Worm (Caenorhabditis elegans) whole organism, L1 larva: ENCODE data around the gene phf-34.

Source experiments
- C04F5.9 ChIP-seq: sonication (generic microtip); optimal IDR thresholded peaks from 2 replicates; lab custom pipeline; 2016; ENCODE audit warnings: missing genetic modification characterization, missing compliant biosample characterization
- C16A3.4 ChIP-seq: fragments of 150-350 bp; optimal IDR thresholded peaks from 2 replicates; lab custom pipeline; 2014; ENCODE audit warnings: missing biosample characterization, missing genetic modification characterization
- C34B4.2 ChIP-seq: sonication (generic microtip); optimal IDR thresholded peaks from 2 replicates; lab custom pipeline; 2017; ENCODE audit warnings: mild to moderate bottlenecking, missing genetic modification characterization, missing compliant biosample characterization
- F16B12.6 ChIP-seq: fragments of 150-350 bp; optimal IDR thresholded peaks from 2 replicates; lab custom pipeline; 2014; ENCODE audit warnings: missing biosample characterization, missing genetic modification characterization
- Y116A8C.19 ChIP-seq: sonication (generic microtip); optimal IDR thresholded peaks from 2 replicates; lab custom pipeline; 2016; ENCODE audit warnings: missing compliant biosample characterization, missing genetic modification characterization, borderline replicate concordance
- alr-1 ChIP-seq: fragments of 200-800 bp; sonication (Bioruptor generic); optimal IDR thresholded peaks from 2 replicates; lab custom pipeline; 2018; ENCODE audit warnings: borderline replicate concordance, mild to moderate bottlenecking, missing genetic modification characterization, missing compliant biosample characterization
- aly-2 ChIP-seq: fragments of 150-350 bp; optimal IDR thresholded peaks from 2 replicates; lab custom pipeline; 2014; ENCODE audit warnings: missing biosample characterization, missing genetic modification characterization
- ama-1 ChIP-seq: fragments of 150-350 bp; optimal IDR thresholded peaks from 2 replicates; lab custom pipeline; 2014
- blmp-1 ChIP-seq: fragments of 150-350 bp; optimal IDR thresholded peaks from 2 replicates; lab custom pipeline; 2014; ENCODE audit warnings: missing biosample characterization, missing genetic modification characterization
- ceh-8 ChIP-seq: fragments of 200-800 bp; sonication (Bioruptor generic); optimal IDR thresholded peaks from 2 replicates; lab custom pipeline; 2018; ENCODE audit warnings: mild to moderate bottlenecking, missing genetic modification characterization, moderate library complexity, missing compliant biosample characterization
- ceh-88 ChIP-seq: fragments of 200-800 bp; sonication (Bioruptor generic); IDR thresholded peaks from 2 replicates; pipeline ENCODE4 v1.3.6; 2022; ENCODE audit warnings: missing genetic modification characterization, missing compliant biosample characterization
- ceh-90 ChIP-seq: sonication (generic microtip); optimal IDR thresholded peaks from 2 replicates; lab custom pipeline; 2016; ENCODE audit warnings: missing genetic modification characterization, missing compliant biosample characterization
- dpl-1 ChIP-seq, 3 experiments: fragments of 150-350 bp in 2 of 3; sonication (generic microtip) in 1 of 3; optimal IDR thresholded peaks; 2 replicates each; lab custom pipeline; 2014 to 2017; ENCODE audit warnings: missing biosample characterization in 3 of 3, missing genetic modification characterization in 3 of 3, missing genetic modification reagents in 3 of 3
- dsc-1 ChIP-seq: sonication (generic microtip); optimal IDR thresholded peaks from 2 replicates; lab custom pipeline; 2016; ENCODE audit warnings: mild to moderate bottlenecking, missing genetic modification characterization, missing compliant biosample characterization
- efl-1 ChIP-seq, 4 experiments: fragments of 150-350 bp; optimal IDR thresholded peaks in 3 of 4; peaks in 1 of 4; 1 replicate in 1 of 4; 2 replicates in 3 of 4; lab custom pipeline; 2014; ENCODE audit warnings: missing biosample characterization in 2 of 4, missing genetic modification characterization in 2 of 4, missing genetic modification reagents in 2 of 4
- egl-27 ChIP-seq, 2 experiments: fragments of 150-350 bp in 1 of 2; sonication (generic microtip); optimal IDR thresholded peaks; 3 replicates each; lab custom pipeline; 2017 to 2018; ENCODE audit warnings: missing biosample characterization in 2 of 2, missing genetic modification characterization in 2 of 2, missing genetic modification reagents in 2 of 2
- elt-2 ChIP-seq: sonication (generic microtip); optimal IDR thresholded peaks from 2 replicates; lab custom pipeline; 2016; ENCODE audit warnings: missing genetic modification characterization, mild to moderate bottlenecking, inconsistent platforms, missing compliant biosample characterization, missing genetic modification reagents
- elt-3 ChIP-seq, 6 experiments: fragments of 150-350 bp in 1 of 6; sonication (generic microtip); optimal IDR thresholded peaks; 2 replicates each; lab custom pipeline; 2017 to 2018; ENCODE audit warnings: missing biosample characterization in 6 of 6, missing genetic modification characterization in 6 of 6, inconsistent platforms in 1 of 6
- ets-5 ChIP-seq: fragments of 200-800 bp; sonication (Bioruptor generic); IDR thresholded peaks from 2 replicates; pipeline ENCODE4 v1.3.6; 2022; ENCODE audit warnings: missing genetic modification characterization, missing compliant biosample characterization
- fkh-4 ChIP-seq: sonication (generic microtip); optimal IDR thresholded peaks from 2 replicates; lab custom pipeline; 2016; ENCODE audit warnings: missing compliant biosample characterization, missing genetic modification characterization, borderline replicate concordance
- fkh-8 ChIP-seq: sonication (generic microtip); optimal IDR thresholded peaks from 2 replicates; lab custom pipeline; 2016; ENCODE audit warnings: mild to moderate bottlenecking, missing genetic modification characterization, missing compliant biosample characterization
- grh-1 ChIP-seq: fragments of 200-800 bp; sonication (Bioruptor generic); IDR thresholded peaks from 2 replicates; pipeline ENCODE4 v1.3.6; 2022; ENCODE audit warnings: missing genetic modification reagents, missing genetic modification characterization, missing compliant biosample characterization
- hpl-2 ChIP-seq: fragments of 150-350 bp; optimal IDR thresholded peaks from 2 replicates; lab custom pipeline; 2014; ENCODE audit warnings: missing biosample characterization, missing genetic modification reagents, missing genetic modification characterization
- lin-13 ChIP-seq: fragments of 150-350 bp; optimal IDR thresholded peaks from 2 replicates; lab custom pipeline; 2014; ENCODE audit warnings: missing biosample characterization, missing genetic modification reagents, missing genetic modification characterization
- lin-39 ChIP-seq: fragments of 150-350 bp; optimal IDR thresholded peaks from 2 replicates; lab custom pipeline; 2014; ENCODE audit warnings: missing biosample characterization, missing genetic modification reagents, missing genetic modification characterization
- lir-3 ChIP-seq: sonication (generic microtip); optimal IDR thresholded peaks from 2 replicates; lab custom pipeline; 2016; ENCODE audit warnings: mild to moderate bottlenecking, missing genetic modification characterization, moderate library complexity, missing compliant biosample characterization; ENCODE audit not compliant: poor library complexity
- lsy-2 ChIP-seq, 2 experiments: fragments of 150-350 bp; optimal IDR thresholded peaks; 2 replicates each; lab custom pipeline; 2014; ENCODE audit warnings: missing biosample characterization in 2 of 2, missing genetic modification characterization in 2 of 2
- mab-9 ChIP-seq: fragments of 200-800 bp; sonication (Bioruptor generic); IDR thresholded peaks from 2 replicates; pipeline ENCODE4 v1.3.6; 2022; ENCODE audit warnings: missing genetic modification reagents, missing genetic modification characterization, missing compliant biosample characterization
- mep-1 ChIP-seq: fragments of 150-350 bp; optimal IDR thresholded peaks from 2 replicates; lab custom pipeline; 2014; ENCODE audit warnings: missing biosample characterization, missing genetic modification characterization
- nhr-11 ChIP-seq: fragments of 150-350 bp; optimal IDR thresholded peaks from 2 replicates; lab custom pipeline; 2014; ENCODE audit warnings: missing biosample characterization, missing genetic modification characterization
- nhr-19 ChIP-seq: fragments of 200-800 bp; sonication (Bioruptor generic); conservative IDR thresholded peaks from 2 replicates; pipeline ENCODE4 v1.3.6; 2022; ENCODE audit warnings: missing genetic modification characterization, missing compliant biosample characterization
- nhr-237 ChIP-seq: fragments of 150-350 bp; optimal IDR thresholded peaks from 2 replicates; lab custom pipeline; 2014; ENCODE audit warnings: missing biosample characterization, missing genetic modification characterization
- nhr-47 ChIP-seq: sonication (generic microtip); optimal IDR thresholded peaks from 2 replicates; lab custom pipeline; 2016; ENCODE audit warnings: mild to moderate bottlenecking, missing genetic modification characterization, moderate library complexity, missing compliant biosample characterization
- nhr-71 ChIP-seq: sonication (generic microtip); optimal IDR thresholded peaks from 2 replicates; lab custom pipeline; 2016; ENCODE audit warnings: mild to moderate bottlenecking, missing genetic modification characterization, moderate library complexity, missing compliant biosample characterization
- nhr-77 ChIP-seq: fragments of 150-350 bp; optimal IDR thresholded peaks from 2 replicates; lab custom pipeline; 2014; ENCODE audit warnings: missing biosample characterization, missing genetic modification characterization
- nhr-84 ChIP-seq: sonication (generic microtip); optimal IDR thresholded peaks from 2 replicates; lab custom pipeline; 2017; ENCODE audit warnings: missing biosample characterization, missing genetic modification characterization
- nhr-90 ChIP-seq: sonication (generic microtip); optimal IDR thresholded peaks from 2 replicates; lab custom pipeline; 2016; ENCODE audit warnings: mild to moderate bottlenecking, missing genetic modification characterization, missing compliant biosample characterization; ENCODE audit not compliant: poor library complexity
- pax-3 ChIP-seq: fragments of 200-800 bp; sonication (Bioruptor generic); optimal IDR thresholded peaks from 2 replicates; lab custom pipeline; 2018; ENCODE audit warnings: mild to moderate bottlenecking, missing genetic modification characterization, moderate library complexity, missing compliant biosample characterization
- pqm-1 ChIP-seq: sonication (generic microtip); optimal IDR thresholded peaks from 3 replicates; lab custom pipeline; 2017; ENCODE audit warnings: missing biosample characterization, missing genetic modification characterization
- rnt-1 ChIP-seq: sonication (generic microtip); optimal IDR thresholded peaks from 2 replicates; lab custom pipeline; 2016; ENCODE audit warnings: mild to moderate bottlenecking, missing genetic modification characterization, moderate library complexity, missing compliant biosample characterization
- snu-23 ChIP-seq: sonication (generic microtip); optimal IDR thresholded peaks from 2 replicates; lab custom pipeline; 2016; ENCODE audit warnings: missing genetic modification characterization, missing compliant biosample characterization
- sox-4 ChIP-seq: sonication (generic microtip); optimal IDR thresholded peaks from 2 replicates; lab custom pipeline; 2016; ENCODE audit warnings: missing genetic modification characterization, missing compliant biosample characterization
- sptf-1 ChIP-seq: fragments of 150-350 bp; optimal IDR thresholded peaks from 2 replicates; lab custom pipeline; 2014; ENCODE audit warnings: missing biosample characterization, missing genetic modification characterization
- sup-37 ChIP-seq: fragments of 200-800 bp; sonication (Bioruptor generic); optimal IDR thresholded peaks from 2 replicates; lab custom pipeline; 2018; ENCODE audit warnings: mild to moderate bottlenecking, missing genetic modification characterization, missing compliant biosample characterization
- swsn-7 ChIP-seq: sonication (generic microtip); optimal IDR thresholded peaks from 2 replicates; lab custom pipeline; 2016; ENCODE audit warnings: missing genetic modification characterization, missing compliant biosample characterization
- unc-86 ChIP-seq: sonication (generic microtip); optimal IDR thresholded peaks from 2 replicates; lab custom pipeline; 2016; ENCODE audit warnings: missing genetic modification characterization, missing compliant biosample characterization
- unc-98 ChIP-seq: fragments of 200-800 bp; sonication (Bioruptor generic); IDR thresholded peaks from 2 replicates; pipeline ENCODE4 v1.3.6; 2022; ENCODE audit warnings: missing genetic modification characterization, missing compliant biosample characterization
- vab-15 ChIP-seq: sonication (generic microtip); optimal IDR thresholded peaks from 2 replicates; lab custom pipeline; 2017; ENCODE audit warnings: missing genotype, mild to moderate bottlenecking, missing genetic modification characterization, missing compliant biosample characterization
- xbp-1 ChIP-seq: sonication (generic microtip); optimal IDR thresholded peaks from 2 replicates; lab custom pipeline; 2016; ENCODE audit warnings: missing genetic modification characterization, missing compliant biosample characterization
- zag-1 ChIP-seq: fragments of 150-350 bp; optimal IDR thresholded peaks from 2 replicates; lab custom pipeline; 2014; ENCODE audit warnings: missing biosample characterization, missing genetic modification characterization
- zip-4 ChIP-seq: fragments of 200-800 bp; sonication (Bioruptor generic); optimal IDR thresholded peaks from 2 replicates; lab custom pipeline; 2018; ENCODE audit warnings: mild to moderate bottlenecking, missing genetic modification characterization, moderate library complexity, missing compliant biosample characterization
- ztf-4 ChIP-seq: fragments of 150-350 bp; optimal IDR thresholded peaks from 2 replicates; lab custom pipeline; 2014; ENCODE audit warnings: missing biosample characterization, missing genetic modification characterization

Gene phf-34

ce11 chrX:9932226-9932773 is 33.0 kb upstream of the phf-34 start, which contains the start of gene tsp-21:
TSS of gene tsp-21 (plus strand) at chrX:9932371.
- no peak for TF ChIP-seq mab-9 (GFP tag; lab: Robert Waterston, UW)
- TF ChIP-seq ceh-88 (GFP tag; lab: Robert Waterston, UW), result no peak
- TF ChIP-seq sptf-1 (tag; lab: Kevin White, UChicago), result no peak
- peak; percentile 77 for TF ChIP-seq nhr-71 (tag; lab: Kevin White, UChicago)
- peak; percentile 52 for TF ChIP-seq ztf-4 (tag; lab: Kevin White, UChicago)
- peak; percentile 96 for TF ChIP-seq blmp-1 (tag; lab: Kevin White, UChicago)
- no peak for TF ChIP-seq aly-2 (tag; lab: Kevin White, UChicago)
- peak; percentile 73 for TF ChIP-seq rnt-1 (tag; lab: Kevin White, UChicago)
- peak; percentile 19 to 54 for TF ChIP-seq efl-1 (optimal IDR thresholded peaks at IDR 0.05; lab: Kevin White, UChicago)
- peak in 1 of 2 experiments; percentile 65 for TF ChIP-seq efl-1 (GFP tag; optimal IDR thresholded peaks at IDR 0.05 in 1 of 2; lab: Kevin White, UChicago)
- no peak for TF ChIP-seq lin-39 (tag; lab: Kevin White, UChicago)
- no peak for TF ChIP-seq zip-4 (GFP tag; lab: Kevin White, UChicago)
- peak; percentile 67 for TF ChIP-seq lin-13 (GFP tag; lab: Kevin White, UChicago)
- TF ChIP-seq nhr-84, result no peak
- TF ChIP-seq elt-2, result peak; percentile 38
- peak; percentile 62 for TF ChIP-seq xbp-1
- TF ChIP-seq nhr-77 (tag; lab: Kevin White, UChicago), result peak; percentile 77
- no peak for TF ChIP-seq alr-1
- TF ChIP-seq fkh-8, result peak; percentile 32
- TF ChIP-seq fkh-4 (tag; lab: Kevin White, UChicago), result no peak
- no peak for TF ChIP-seq F16B12.6 (tag; lab: Kevin White, UChicago)
- peak in 1 of 2 experiments; percentile 21 for TF ChIP-seq egl-27 (tag; optimal IDR thresholded peaks at IDR 0.05; lab: Kevin White, UChicago)
- peak; percentile 91 for TF ChIP-seq snu-23 (GFP tag; lab: Kevin White, UChicago)
- TF ChIP-seq ets-5 (GFP tag; lab: Robert Waterston, UW), result no peak
- TF ChIP-seq ama-1, result no peak
- peak; percentile 6 to 46 (median 21) for TF ChIP-seq dpl-1 (GFP tag; optimal IDR thresholded peaks at IDR 0.05; lab: Kevin White, UChicago)
- no peak for TF ChIP-seq C04F5.9 (tag; lab: Kevin White, UChicago)
- no peak for TF ChIP-seq sup-37 (GFP tag; lab: Kevin White, UChicago)
- TF ChIP-seq ceh-8 (GFP tag; lab: Kevin White, UChicago), result peak; percentile 53
- no peak for TF ChIP-seq lir-3 (tag; lab: Kevin White, UChicago)
- TF ChIP-seq nhr-90 (tag; lab: Kevin White, UChicago), result peak; percentile 65
- peak; percentile 69 for TF ChIP-seq nhr-47 (tag; lab: Kevin White, UChicago)
- no peak for TF ChIP-seq unc-98 (GFP tag; lab: Robert Waterston, UW)
- TF ChIP-seq pqm-1 (tag; lab: Kevin White, UChicago), result no peak
- no peak for TF ChIP-seq ceh-90 (tag; lab: Kevin White, UChicago)
- no peak for TF ChIP-seq Y116A8C.19 (tag; lab: Kevin White, UChicago)
- TF ChIP-seq swsn-7, result peak; percentile 66
- TF ChIP-seq nhr-11 (tag; lab: Kevin White, UChicago), result no peak
- no peak for TF ChIP-seq zag-1
- no peak for TF ChIP-seq pax-3 (tag; lab: Kevin White, UChicago)
- peak in 3 of 6 experiments; percentile 18 to 74 (median 38) for TF ChIP-seq elt-3 (tag; optimal IDR thresholded peaks at IDR 0.05; lab: Kevin White, UChicago)
- 0 out of 2 replicates have a peak, but pooled peaks have one; percentile 9 for TF ChIP-seq grh-1 (GFP tag; lab: Robert Waterston, UW)
- no peak for TF ChIP-seq C34B4.2 (tag; lab: Kevin White, UChicago)
- TF ChIP-seq nhr-19 (GFP tag; lab: Robert Waterston, UW), result peak; percentile 57
- peak; percentile 5 for TF ChIP-seq unc-86
- peak; percentile 13 for TF ChIP-seq hpl-2
- no peak for TF ChIP-seq vab-15 (tag; lab: Kevin White, UChicago)
- peak; percentile 88 for TF ChIP-seq mep-1 (tag; lab: Kevin White, UChicago)
- TF ChIP-seq sox-4 (tag; lab: Kevin White, UChicago), result no peak
- TF ChIP-seq nhr-237 (tag; lab: Kevin White, UChicago), result peak; percentile 71
- peak; percentile 90 for TF ChIP-seq C16A3.4 (tag; lab: Kevin White, UChicago)
- TF ChIP-seq dsc-1 (tag; lab: Kevin White, UChicago), result peak; percentile 11
- TF ChIP-seq lsy-2 (tag; optimal IDR thresholded peaks at IDR 0.05; lab: Kevin White, UChicago), result peak; percentile 28 to 78
